Fruit fly (Drosophila melanogaster) whole organism, embryonic: ENCODE results near the gene mRpS35.

Experiments used
- Abd-B ChIP-seq: fragments of 200-800 bp; sonication (Bioruptor generic); optimal IDR thresholded peaks from 2 replicates; lab custom pipeline; 2018; ENCODE audit warnings: missing biosample characterization, mild to moderate bottlenecking, missing genetic modification characterization, moderate library complexity
- CG10274 ChIP-seq: fragments of 200-800 bp; sonication (Bioruptor generic); optimal IDR thresholded peaks from 3 replicates; lab custom pipeline; 2017; ENCODE audit warnings: missing biosample characterization, mild to moderate bottlenecking, missing genetic modification characterization
- CG10431 ChIP-seq: fragments of 200-800 bp; sonication (Bioruptor generic); optimal IDR thresholded peaks from 3 replicates; lab custom pipeline; 2018; ENCODE audit warnings: missing biosample characterization, mild to moderate bottlenecking, missing genetic modification characterization
- CG10565 ChIP-seq: fragments of 200-800 bp; sonication (Bioruptor generic); optimal IDR thresholded peaks from 3 replicates; lab custom pipeline; 2016; ENCODE audit warnings: missing biosample characterization, mild to moderate bottlenecking, missing genetic modification characterization
- CG12104 ChIP-seq: fragments of 200-800 bp; sonication (Bioruptor generic); optimal IDR thresholded peaks from 3 replicates; lab custom pipeline; 2016; ENCODE audit warnings: missing biosample characterization, missing genetic modification characterization
- CG12219 ChIP-seq: fragments of 200-800 bp; sonication (Bioruptor generic); optimal IDR thresholded peaks from 3 replicates; lab custom pipeline; 2018; ENCODE audit warnings: missing biosample characterization, mild to moderate bottlenecking, missing genetic modification characterization
- CG15269 ChIP-seq: fragments of 200-800 bp; sonication (Bioruptor generic); optimal IDR thresholded peaks from 2 replicates; lab custom pipeline; 2018; ENCODE audit warnings: missing biosample characterization, mild to moderate bottlenecking, missing genetic modification characterization, moderate library complexity
- CG18476 ChIP-seq: fragments of 200-800 bp; sonication (Bioruptor generic); optimal IDR thresholded peaks from 2 replicates; lab custom pipeline; 2016; ENCODE audit warnings: missing biosample characterization, mild to moderate bottlenecking, missing genetic modification characterization
- CG18599 ChIP-seq: fragments of 200-800 bp; sonication (Bioruptor generic); optimal IDR thresholded peaks from 3 replicates; lab custom pipeline; 2017; ENCODE audit warnings: missing biosample characterization, missing genetic modification characterization, mild to moderate bottlenecking, moderate library complexity, missing genetic modification reagents
- CG2875 ChIP-seq: fragments of 200-800 bp; sonication (Bioruptor generic); optimal IDR thresholded peaks from 2 replicates; lab custom pipeline; 2017; ENCODE audit warnings: missing biosample characterization, mild to moderate bottlenecking, missing genetic modification characterization, missing genetic modification reagents
- CG3065 ChIP-seq: fragments of 200-800 bp; sonication (Bioruptor generic); optimal IDR thresholded peaks from 2 replicates; lab custom pipeline; 2016; ENCODE audit warnings: missing biosample characterization, missing genetic modification characterization
- CG3281 ChIP-seq: fragments of 200-800 bp; sonication (Bioruptor generic); optimal IDR thresholded peaks from 3 replicates; lab custom pipeline; 2017; ENCODE audit warnings: missing biosample characterization, mild to moderate bottlenecking, missing genetic modification characterization
- CG42726 ChIP-seq: fragments of 200-800 bp; sonication (Bioruptor generic); IDR thresholded peaks from 2 replicates; pipeline ENCODE4 v1.3.6; 2022; ENCODE audit warnings: missing biosample characterization, missing genetic modification characterization; ENCODE audit not compliant: partially characterized antibody
- CG4617 ChIP-seq: fragments of 200-800 bp; sonication (Bioruptor generic); optimal IDR thresholded peaks from 3 replicates; lab custom pipeline; 2016; ENCODE audit warnings: missing biosample characterization, missing genetic modification characterization, borderline replicate concordance
- CG7928 ChIP-seq: fragments of 200-800 bp; sonication (Bioruptor generic); optimal IDR thresholded peaks from 2 replicates; lab custom pipeline; 2017; ENCODE audit warnings: missing biosample characterization, mild to moderate bottlenecking, missing genetic modification characterization
- CG8944 ChIP-seq: fragments of 200-800 bp; sonication (Bioruptor generic); optimal IDR thresholded peaks from 3 replicates; lab custom pipeline; 2016; ENCODE audit warnings: missing biosample characterization, missing genetic modification characterization
- CG9437 ChIP-seq: fragments of 200-800 bp; sonication (Bioruptor generic); optimal IDR thresholded peaks from 2 replicates; lab custom pipeline; 2018; ENCODE audit warnings: missing biosample characterization, mild to moderate bottlenecking, missing genetic modification characterization
- Dip2 ChIP-seq: fragments of 200-800 bp; sonication (Bioruptor generic); IDR thresholded peaks from 2 replicates; pipeline ENCODE4 v1.3.6; 2022; ENCODE audit warnings: missing biosample characterization, missing genetic modification characterization
- Dip3 ChIP-seq: fragments of 200-800 bp; sonication (Bioruptor generic); optimal IDR thresholded peaks from 3 replicates; lab custom pipeline; 2016; ENCODE audit warnings: missing biosample characterization, missing genetic modification characterization
- Doc2 ChIP-seq: fragments of 200-800 bp; sonication (Bioruptor generic); IDR thresholded peaks from 2 replicates; pipeline ENCODE4 v1.3.6; 2022; ENCODE audit warnings: missing biosample characterization, missing genetic modification characterization
- E2f1 ChIP-seq: fragments of 200-800 bp; sonication (Bioruptor generic); IDR thresholded peaks from 2 replicates; pipeline ENCODE4 v1.3.6; 2022; ENCODE audit warnings: missing biosample characterization, missing genetic modification characterization
- ERR ChIP-seq: fragments of 200-800 bp; sonication (Bioruptor generic); optimal IDR thresholded peaks from 2 replicates; lab custom pipeline; 2016; ENCODE audit warnings: missing biosample characterization, missing genetic modification characterization
- HmgD ChIP-seq: fragments of 200-800 bp; sonication (Bioruptor generic); optimal IDR thresholded peaks from 3 replicates; lab custom pipeline; 2016; ENCODE audit warnings: missing biosample characterization, missing genetic modification characterization
- Max ChIP-seq: fragments of 200-800 bp; sonication (Bioruptor generic); optimal IDR thresholded peaks from 2 replicates; lab custom pipeline; 2016; ENCODE audit warnings: missing biosample characterization, mild to moderate bottlenecking, missing genetic modification characterization
- Pdp1 ChIP-seq, 2 experiments: fragments of 200-800 bp; sonication (Bioruptor generic); optimal IDR thresholded peaks; 3 replicates each; lab custom pipeline; 2016; ENCODE audit warnings: missing biosample characterization in 2 of 2, missing genetic modification characterization in 2 of 2, mild to moderate bottlenecking in 1 of 2, moderate library complexity in 1 of 2
- Poxn ChIP-seq: fragments of 200-800 bp; sonication (Bioruptor generic); IDR thresholded peaks from 2 replicates; pipeline ENCODE4 v1.3.6; 2022; ENCODE audit warnings: missing biosample characterization, missing genetic modification characterization
- Sry-β ChIP-seq: fragments of 200-800 bp; sonication (Bioruptor generic); optimal IDR thresholded peaks from 2 replicates; lab custom pipeline; 2018; ENCODE audit warnings: missing biosample characterization, mild to moderate bottlenecking, missing genetic modification characterization, moderate library complexity
- Usf ChIP-seq: fragments of 200-800 bp; sonication (Bioruptor generic); optimal IDR thresholded peaks from 2 replicates; lab custom pipeline; 2017; ENCODE audit warnings: missing genotype, missing biosample characterization, missing genetic modification characterization
- al ChIP-seq: fragments of 200-800 bp; sonication (Bioruptor generic); IDR thresholded peaks from 2 replicates; pipeline ENCODE4 v1.3.6; 2022; ENCODE audit warnings: missing biosample characterization, missing genetic modification characterization
- ap ChIP-seq: fragments of 200-800 bp; sonication (Bioruptor generic); IDR thresholded peaks from 2 replicates; pipeline ENCODE4 v1.3.6; 2022; ENCODE audit warnings: missing biosample characterization, missing genetic modification characterization
- az2 ChIP-seq: fragments of 200-800 bp; sonication (Bioruptor generic); optimal IDR thresholded peaks from 3 replicates; lab custom pipeline; 2016; ENCODE audit warnings: missing biosample characterization, missing genetic modification characterization
- cg ChIP-seq: fragments of 200-800 bp; sonication (Bioruptor generic); optimal IDR thresholded peaks from 3 replicates; lab custom pipeline; 2019; ENCODE audit warnings: missing biosample characterization, mild to moderate bottlenecking, missing genetic modification characterization, moderate library complexity
- ci ChIP-seq: fragments of 200-800 bp; sonication (Bioruptor generic); IDR thresholded peaks from 3 replicates; pipeline ENCODE4 v1.3.6; 2022; ENCODE audit warnings: missing biosample characterization, missing genetic modification characterization
- crc ChIP-seq: fragments of 200-800 bp; sonication (Bioruptor generic); optimal IDR thresholded peaks from 2 replicates; lab custom pipeline; 2016; ENCODE audit warnings: missing biosample characterization, missing genetic modification characterization
- fd102C ChIP-seq: fragments of 200-800 bp; sonication (Bioruptor generic); optimal IDR thresholded peaks from 2 replicates; lab custom pipeline; 2018; ENCODE audit warnings: missing biosample characterization, mild to moderate bottlenecking, missing genetic modification characterization, moderate library complexity
- ftz-f1 ChIP-seq: fragments of 200-800 bp; sonication (Bioruptor generic); optimal IDR thresholded peaks from 2 replicates; lab custom pipeline; 2016; ENCODE audit warnings: missing biosample characterization, missing genetic modification characterization
- gsb-n ChIP-seq: fragments of 200-800 bp; sonication (Bioruptor generic); optimal IDR thresholded peaks from 3 replicates; lab custom pipeline; 2018; ENCODE audit warnings: missing biosample characterization, mild to moderate bottlenecking, missing genetic modification characterization
- hbn ChIP-seq: fragments of 200-800 bp; sonication (Bioruptor generic); IDR thresholded peaks from 2 replicates; pipeline ENCODE4 v1.3.6; 2022; ENCODE audit warnings: missing biosample characterization, missing genetic modification characterization; ENCODE audit not compliant: partially characterized antibody
- hkb ChIP-seq, 2 experiments: fragments of 200-800 bp in 1 of 2; fragments of >200 bp in 1 of 2; sonication (Bioruptor generic) in 1 of 2; IDR thresholded peaks in 1 of 2; optimal IDR thresholded peaks in 1 of 2; 2 replicates each; pipeline versions ENCODE4 v1.3.6 to Lab custom; 2017 to 2022; ENCODE audit warnings: missing biosample characterization in 1 of 2, missing genetic modification characterization in 1 of 2
- lmd ChIP-seq: fragments of 200-800 bp; sonication (Bioruptor generic); IDR thresholded peaks from 2 replicates; pipeline ENCODE4 v1.3.6; 2022; ENCODE audit warnings: missing biosample characterization, missing genetic modification characterization
- mam ChIP-seq: fragments of 200-800 bp; sonication (Bioruptor generic); optimal IDR thresholded peaks from 3 replicates; lab custom pipeline; 2016; ENCODE audit warnings: missing biosample characterization, missing genetic modification characterization
- onecut ChIP-seq: fragments of 200-800 bp; sonication (Bioruptor generic); IDR thresholded peaks from 2 replicates; pipeline ENCODE4 v1.3.6; 2022; ENCODE audit warnings: missing biosample characterization, missing genetic modification characterization
- p53 ChIP-seq: fragments of 200-800 bp; sonication (Bioruptor generic); optimal IDR thresholded peaks from 2 replicates; lab custom pipeline; 2016; ENCODE audit warnings: missing biosample characterization, missing genetic modification characterization
- phol ChIP-seq: fragments of 200-800 bp; sonication (Bioruptor generic); optimal IDR thresholded peaks from 3 replicates; lab custom pipeline; 2018; ENCODE audit warnings: missing biosample characterization, mild to moderate bottlenecking, missing genetic modification characterization, moderate library complexity
- ro ChIP-seq: fragments of 200-800 bp; sonication (Bioruptor generic); IDR thresholded peaks from 2 replicates; pipeline ENCODE4 v1.3.6; 2022; ENCODE audit warnings: missing biosample characterization, missing genetic modification characterization
- schlank ChIP-seq: fragments of 200-800 bp; sonication (Bioruptor generic); optimal IDR thresholded peaks from 2 replicates; lab custom pipeline; 2018; ENCODE audit warnings: missing biosample characterization, mild to moderate bottlenecking, missing genetic modification characterization
- sna ChIP-seq: fragments of 200-800 bp; sonication (Bioruptor generic); IDR thresholded peaks from 2 replicates; pipeline ENCODE4 v1.3.6; 2022; ENCODE audit warnings: missing biosample characterization, missing genetic modification characterization; ENCODE audit not compliant: partially characterized antibody
- tna ChIP-seq: fragments of 200-800 bp; sonication (Bioruptor generic); IDR thresholded peaks from 2 replicates; pipeline ENCODE4 v1.3.6; 2022; ENCODE audit warnings: missing biosample characterization, missing genetic modification characterization; ENCODE audit not compliant: partially characterized antibody
- unc-4 ChIP-seq: fragments of 200-800 bp; sonication (Bioruptor generic); IDR thresholded peaks from 2 replicates; pipeline ENCODE4 v1.3.6; 2022; ENCODE audit warnings: missing biosample characterization, missing genetic modification characterization; ENCODE audit not compliant: partially characterized antibody
- wor ChIP-seq: fragments of 200-800 bp; sonication (Bioruptor generic); IDR thresholded peaks from 2 replicates; pipeline ENCODE4 v1.3.6; 2022; ENCODE audit warnings: missing biosample characterization, missing genetic modification characterization

The mRpS35 gene

dm6 chr3L:2822955-2823354, 42.3 kb downstream of the mRpS35 start (continued):
- TF ChIP-seq HmgD (GFP tag; lab: Kevin White, UChicago), result no peak
- TF ChIP-seq ERR, result no peak
- no peak for TF ChIP-seq CG10274 (GFP tag; lab: Kevin White, UChicago)
- no peak for TF ChIP-seq CG18476
- TF ChIP-seq phol (tag; lab: Kevin White, UChicago), result peak; percentile 44
- TF ChIP-seq Sry-β (GFP tag; lab: Kevin White, UChicago), result no peak
- peak; percentile 25 for TF ChIP-seq mam
- no peak for TF ChIP-seq CG2875 (GFP tag; lab: Kevin White, UChicago)
- TF ChIP-seq onecut (GFP tag; lab: Robert Waterston, UW), result no peak
- TF ChIP-seq CG4617 (GFP tag; lab: Kevin White, UChicago), result no peak
- TF ChIP-seq CG8944 (GFP tag; lab: Kevin White, UChicago), result no peak
- no peak for TF ChIP-seq schlank
- TF ChIP-seq Dip3 (GFP tag; lab: Kevin White, UChicago), result peak; percentile 16
- no peak for TF ChIP-seq Usf (GFP tag; lab: Kevin White, UChicago)
- 0 out of 2 replicates have a peak, but pooled peaks have one; percentile 31 for TF ChIP-seq wor
- peak; percentile 52 for TF ChIP-seq E2f1 (GFP tag; lab: Robert Waterston, UW)
- no peak for TF ChIP-seq CG12219 (GFP tag; lab: Kevin White, UChicago)
- TF ChIP-seq hkb (optimal IDR thresholded peaks at IDR 0.05; lab: Kevin White, UChicago), result no peak
- TF ChIP-seq hkb (GFP tag; IDR thresholded peaks at IDR 0.05; lab: Robert Waterston, UW), result peak; percentile 43; the same call in 1 of the 2 replicates
- TF ChIP-seq CG3281 (GFP tag; lab: Kevin White, UChicago), result peak; percentile 41
- no peak for TF ChIP-seq sna (GFP tag; lab: Robert Waterston, UW)
- TF ChIP-seq al, result peak; percentile 42; the same call in 1 of the 2 replicates
- TF ChIP-seq hbn (GFP tag; lab: Robert Waterston, UW), result no peak
- TF ChIP-seq CG10431, result no peak
- TF ChIP-seq Pdp1 (GFP tag; optimal IDR thresholded peaks at IDR 0.05; lab: Kevin White, UChicago), result peak in 1 of 2 experiments; percentile 17
- TF ChIP-seq CG9437, result no peak
- TF ChIP-seq p53, result no peak
- no peak for TF ChIP-seq ftz-f1 (GFP tag; lab: Kevin White, UChicago)
- no peak for TF ChIP-seq cg
- no peak for TF ChIP-seq fd102C (GFP tag; lab: Kevin White, UChicago)
- no peak for TF ChIP-seq Max (GFP tag; lab: Kevin White, UChicago)
- no peak for TF ChIP-seq CG7928 (GFP tag; lab: Kevin White, UChicago)
- no peak for TF ChIP-seq Doc2 (GFP tag; lab: Robert Waterston, UW)
- TF ChIP-seq ci (GFP tag; lab: Robert Waterston, UW), result peak; percentile 61; the same call in 1 of the 3 replicates
- no peak; the same call in 1 of the 2 replicates for TF ChIP-seq ro
- no peak for TF ChIP-seq Poxn
- TF ChIP-seq unc-4 (GFP tag; lab: Robert Waterston, UW), result no peak
- no peak for TF ChIP-seq az2 (GFP tag; lab: Kevin White, UChicago)
- TF ChIP-seq Dip2, result no peak
- no peak for TF ChIP-seq CG10565 (GFP tag; lab: Kevin White, UChicago)
- peak; percentile 83 for TF ChIP-seq CG18599 (GFP tag; lab: Kevin White, UChicago)
- no peak for TF ChIP-seq gsb-n (tag; lab: Kevin White, UChicago)
- no peak for TF ChIP-seq Abd-B (GFP tag; lab: Kevin White, UChicago)
- no peak for TF ChIP-seq crc (GFP tag; lab: Kevin White, UChicago)
- TF ChIP-seq ap (GFP tag; lab: Robert Waterston, UW), result no peak
- TF ChIP-seq CG42726 (GFP tag; lab: Robert Waterston, UW), result no peak
- no peak for TF ChIP-seq CG12104 (GFP tag; lab: Kevin White, UChicago)
- TF ChIP-seq lmd (GFP tag; lab: Robert Waterston, UW), result peak; percentile 62
- peak; percentile 4 for TF ChIP-seq CG15269 (tag; lab: Kevin White, UChicago)
- no peak for TF ChIP-seq CG3065 (GFP tag; lab: Kevin White, UChicago)
- no peak for TF ChIP-seq tna
